Worm (Caenorhabditis elegans): ENCODE measurements around the gene srw-21.

srw-21 gene

DNA sequence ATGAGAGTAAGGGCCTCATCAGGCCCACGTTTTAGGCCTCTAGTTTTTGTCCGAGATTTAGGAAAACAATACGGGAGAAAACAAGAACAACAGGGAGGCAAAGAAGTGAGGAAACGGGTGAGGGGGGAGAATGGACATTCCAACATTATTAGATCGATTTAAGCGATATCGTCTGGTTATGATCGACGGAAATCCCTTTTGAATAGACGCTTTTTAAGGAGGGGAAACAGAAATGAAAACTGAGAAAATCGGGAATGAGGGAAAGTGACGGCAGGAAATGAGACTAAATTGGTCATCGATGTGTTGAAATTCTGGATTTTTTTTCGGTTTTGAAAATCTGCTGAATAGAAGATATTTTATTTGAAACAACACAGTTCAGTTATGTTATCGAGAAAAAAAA lies 23.5 kb upstream of the srw-21 start, which contains the start of gene rocf-1:
Gene rocf-1, minus strand, starts transcription at position 101 of the 400 bp plus-strand sequence.
- TF ChIP-seq nhr-12 (tag; optimal IDR thresholded peaks at IDR 0.05) (no peak), peb-1 (tag; optimal IDR thresholded peaks at IDR 0.05) (no peak), lin-39 (tag; optimal IDR thresholded peaks at IDR 0.05) (no peak), nhr-25 (tag; optimal IDR thresholded peaks at IDR 0.05) (no peak), dmd-4 (tag; optimal IDR thresholded peaks at IDR 0.05) (no peak), elt-3 (tag; optimal IDR thresholded peaks at IDR 0.05) (no peak), unc-55 (GFP tag; optimal IDR thresholded peaks at IDR 0.05) (no peak), lin-13 (GFP tag; optimal IDR thresholded peaks at IDR 0.05) (no peak), mab-5 (tag; optimal IDR thresholded peaks at IDR 0.05) (no peak), mbf-1 (tag; optimal IDR thresholded peaks at IDR 0.05) (no peak), crh-2 (tag; optimal IDR thresholded peaks at IDR 0.05) (no peak), skn-1 (tag; optimal IDR thresholded peaks at IDR 0.05) (no peak), sem-4 (tag; optimal IDR thresholded peaks at IDR 0.05) (no peak), ZK546.5 (tag; optimal IDR thresholded peaks at IDR 0.05) (no peak)

DNA sequence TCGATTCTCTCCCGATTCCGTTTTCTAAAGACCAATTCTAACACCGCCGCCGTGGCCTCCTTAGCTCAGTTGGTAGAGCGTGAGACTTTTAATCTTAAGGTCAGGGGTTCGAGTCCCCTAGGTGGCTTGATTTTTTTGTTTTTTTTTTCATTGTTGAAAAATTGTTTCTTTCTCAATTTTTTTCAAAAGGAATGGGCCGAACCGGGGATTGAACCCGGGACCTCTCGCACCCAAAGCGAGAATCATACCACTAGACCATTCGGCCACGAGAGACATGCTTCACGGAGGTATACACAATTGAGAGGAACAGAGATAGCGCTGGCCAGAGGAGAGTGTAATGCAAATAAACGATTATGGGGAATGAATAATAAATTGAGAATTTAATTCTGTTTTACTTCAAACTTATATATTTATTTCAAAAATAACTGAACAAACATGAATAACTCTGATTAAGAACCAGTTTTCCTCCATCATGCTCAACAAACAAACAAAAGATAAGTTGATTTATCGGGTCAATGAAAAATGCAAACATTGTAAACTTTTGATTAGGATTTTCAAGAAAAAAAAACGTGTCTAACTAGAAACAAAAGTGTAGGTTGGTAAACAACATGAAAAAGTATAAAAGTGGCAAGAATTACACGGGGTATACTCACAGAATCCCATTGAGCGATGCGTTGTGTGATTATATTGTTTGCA lies 22.7 kb upstream of the srw-21 start, which contains the start of gene pqn-71:
Gene pqn-71, plus strand, starts transcription at position 646 of the 696 bp plus-strand sequence.
- peak; percentile 82 for TF ChIP-seq nhr-21 (tag; optimal IDR thresholded peaks at IDR 0.05)
- peak; percentile 66 for TF ChIP-seq lin-11 (tag; optimal IDR thresholded peaks at IDR 0.05)
- TF ChIP-seq skn-1 (tag; optimal IDR thresholded peaks at IDR 0.05) = no peak
- TF ChIP-seq ZK546.5 (tag; optimal IDR thresholded peaks at IDR 0.05) = no peak
- TF ChIP-seq sma-3 (GFP tag; optimal IDR thresholded peaks at IDR 0.05) = peak; percentile 91
- TF ChIP-seq blmp-1 (tag; optimal IDR thresholded peaks at IDR 0.05; ENCODE audit: insufficient read depth) = no peak
- peak; percentile 26 for TF ChIP-seq nhr-10 (tag; optimal IDR thresholded peaks at IDR 0.05)
- no peak for TF ChIP-seq ztf-11 (tag; optimal IDR thresholded peaks at IDR 0.05)
- TF ChIP-seq aly-2 (tag; optimal IDR thresholded peaks at IDR 0.05) = no peak
- peak; percentile 94 for TF ChIP-seq fos-1 (tag; optimal IDR thresholded peaks at IDR 0.05)
- TF ChIP-seq crh-2 (tag; optimal IDR thresholded peaks at IDR 0.05) = peak; percentile 91
- no peak for TF ChIP-seq R02D3.7 (tag; optimal IDR thresholded peaks at IDR 0.05)
- TF ChIP-seq F13H6.1 (tag; optimal IDR thresholded peaks at IDR 0.05) = peak; percentile 74
- TF ChIP-seq ztf-1 (GFP tag; conservative IDR thresholded peaks at IDR 0.05) = no peak
- peak; percentile 63 for TF ChIP-seq sem-4 (tag; optimal IDR thresholded peaks at IDR 0.05)
- peak; percentile 81 for TF ChIP-seq gmeb-1 (tag; optimal IDR thresholded peaks at IDR 0.05)
- TF ChIP-seq alr-1 (tag; optimal IDR thresholded peaks at IDR 0.05) = peak; percentile 8
- peak; percentile 74 for TF ChIP-seq lin-13 (GFP tag; optimal IDR thresholded peaks at IDR 0.05)
- TF ChIP-seq lsy-2 (tag; optimal IDR thresholded peaks at IDR 0.05) = peak; percentile 71 to 85
- TF ChIP-seq Y55F3AM.14 (GFP tag; optimal IDR thresholded peaks at IDR 0.05) = peak; percentile 79
- TF ChIP-seq snpc-4 (tag; optimal IDR thresholded peaks at IDR 0.05) = peak; percentile 58
- TF ChIP-seq sma-9 (GFP tag; optimal IDR thresholded peaks at IDR 0.05) = peak; percentile 74
- TF ChIP-seq sma-9 (tag; optimal IDR thresholded peaks at IDR 0.05) = no peak
- TF ChIP-seq ama-1 (optimal IDR thresholded peaks at IDR 0.05) = no peak
- no peak for TF ChIP-seq lin-39 (tag; optimal IDR thresholded peaks at IDR 0.05)
- no peak for TF ChIP-seq dmd-4 (tag; optimal IDR thresholded peaks at IDR 0.05)
- peak; percentile 11 to 76 for TF ChIP-seq mdl-1 (tag; optimal IDR thresholded peaks at IDR 0.05)
- TF ChIP-seq unc-62 (GFP tag; optimal IDR thresholded peaks at IDR 0.05) = no peak
- TF ChIP-seq egl-27 (tag; optimal IDR thresholded peaks at IDR 0.05) = peak; percentile 80
- TF ChIP-seq nhr-6 (tag; optimal IDR thresholded peaks at IDR 0.05) = no peak
- no peak for TF ChIP-seq unc-39 (tag; optimal IDR thresholded peaks at IDR 0.05)
- TF ChIP-seq ztf-4 (tag; optimal IDR thresholded peaks at IDR 0.05) = no peak
- TF ChIP-seq elt-1 (tag; optimal IDR thresholded peaks at IDR 0.05) = no peak
- TF ChIP-seq nhr-12 (tag; optimal IDR thresholded peaks at IDR 0.05) = no peak
- TF ChIP-seq mab-5 (tag; optimal IDR thresholded peaks at IDR 0.05) = peak; percentile 46
- TF ChIP-seq zag-1 (tag; optimal IDR thresholded peaks at IDR 0.05) = peak; percentile 57
- no peak for TF ChIP-seq nhr-237 (tag; optimal IDR thresholded peaks at IDR 0.05)
- peak; percentile 16 for TF ChIP-seq ceh-82 (tag; optimal IDR thresholded peaks at IDR 0.05)
- TF ChIP-seq nhr-23 (tag; optimal IDR thresholded peaks at IDR 0.05) = no peak
- peak; percentile 65 for TF ChIP-seq nhr-11 (tag; optimal IDR thresholded peaks at IDR 0.05)
- no peak for TF ChIP-seq elt-3 (tag; optimal IDR thresholded peaks at IDR 0.05)
- TF ChIP-seq unc-55 (GFP tag; optimal IDR thresholded peaks at IDR 0.05) = peak; percentile 69
- TF ChIP-seq C34F6.9 (tag; optimal IDR thresholded peaks at IDR 0.05) = peak; percentile 52
- TF ChIP-seq ceh-16 (tag; optimal IDR thresholded peaks at IDR 0.05) = no peak
- no peak for TF ChIP-seq nhr-77 (tag; optimal IDR thresholded peaks at IDR 0.05)
- peak; percentile 10 for TF ChIP-seq mbf-1 (tag; optimal IDR thresholded peaks at IDR 0.05)
- no peak for TF ChIP-seq nhr-25 (tag; optimal IDR thresholded peaks at IDR 0.05)
- no peak for TF ChIP-seq peb-1 (tag; optimal IDR thresholded peaks at IDR 0.05)
- peak; percentile 69 for TF ChIP-seq nhr-129 (tag; optimal IDR thresholded peaks at IDR 0.05)
